ENCODE assay signal across 8 worm cellular contexts in genomic region chrX:5764739-5765138, ce11.
TF ChIP-seq lines count a peak whose summit lies in the region.

No protein-coding gene starts in this region.

TF ChIP-seq in whole organism, L1 larva, 84 proteins besides CTCF, POLR2A, EP300 and RAD21:
- TF ChIP-seq mep-1 (tag; optimal IDR thresholded peaks at IDR 0.05; lab: Kevin White, UChicago) (peak; percentile 49), nhr-19 (GFP tag; conservative IDR thresholded peaks at IDR 0.05; lab: Robert Waterston, UW) (no peak), dsc-1 (tag; optimal IDR thresholded peaks at IDR 0.05; lab: Kevin White, UChicago) (peak; percentile 53), nhr-11 (tag; optimal IDR thresholded peaks at IDR 0.05; lab: Kevin White, UChicago) (no peak), nhr-84 (tag; optimal IDR thresholded peaks at IDR 0.05; lab: Kevin White, UChicago) (no peak), sptf-1 (tag; optimal IDR thresholded peaks at IDR 0.05; lab: Kevin White, UChicago) (no peak), aly-2 (tag; optimal IDR thresholded peaks at IDR 0.05; lab: Kevin White, UChicago) (no peak), blmp-1 (tag; optimal IDR thresholded peaks at IDR 0.05; lab: Kevin White, UChicago) (peak; percentile 18), fkh-10 (GFP tag; optimal IDR thresholded peaks at IDR 0.05; lab: Kevin White, UChicago) (no peak), lin-14 (GFP tag; optimal IDR thresholded peaks at IDR 0.05; lab: Kevin White, UChicago) (peak; percentile 49)

TF ChIP-seq in whole organism, L2 larva, 48 proteins besides CTCF, POLR2A, EP300 and RAD21 (continues in another document):
- TF ChIP-seq ztf-11 (tag; optimal IDR thresholded peaks at IDR 0.05; lab: Kevin White, UChicago) = no peak
- no peak for TF ChIP-seq ceh-16 (tag; optimal IDR thresholded peaks at IDR 0.05; lab: Kevin White, UChicago)
- no peak for TF ChIP-seq nhr-237 (tag; optimal IDR thresholded peaks at IDR 0.05; lab: Kevin White, UChicago)
- peak; percentile 24 for TF ChIP-seq C34F6.9 (tag; optimal IDR thresholded peaks at IDR 0.05; lab: Kevin White, UChicago)
- peak; percentile 7 for TF ChIP-seq nhr-25 (tag; optimal IDR thresholded peaks at IDR 0.05; lab: Kevin White, UChicago)
- TF ChIP-seq ztf-4 (tag; optimal IDR thresholded peaks at IDR 0.05; lab: Kevin White, UChicago) = no peak
- TF ChIP-seq nhr-77 (tag; optimal IDR thresholded peaks at IDR 0.05; lab: Kevin White, UChicago) = no peak
- TF ChIP-seq unc-55 (GFP tag; optimal IDR thresholded peaks at IDR 0.05; lab: Kevin White, UChicago) = peak; percentile 53
- TF ChIP-seq alr-1 (tag; optimal IDR thresholded peaks at IDR 0.05; lab: Kevin White, UChicago) = no peak
- no peak for TF ChIP-seq gmeb-1 (tag; optimal IDR thresholded peaks at IDR 0.05; lab: Kevin White, UChicago)
- TF ChIP-seq lin-11 (tag; optimal IDR thresholded peaks at IDR 0.05; lab: Kevin White, UChicago) = no peak
- no peak for TF ChIP-seq mdl-1 (tag; optimal IDR thresholded peaks at IDR 0.05; lab: Kevin White, UChicago)

TF ChIP-seq in whole organism, L3 larva, 47 proteins besides CTCF, POLR2A, EP300 and RAD21:
- TF ChIP-seq egl-5 (tag; optimal IDR thresholded peaks at IDR 0.05; lab: Kevin White, UChicago) (peak; percentile 10), nhr-76 (tag; optimal IDR thresholded peaks at IDR 0.05; lab: Kevin White, UChicago) (no peak), nhr-23 (tag; optimal IDR thresholded peaks at IDR 0.05; lab: Kevin White, UChicago) (peak; percentile 57), nhr-25 (tag; optimal IDR thresholded peaks at IDR 0.05; lab: Kevin White, UChicago) (peak; percentile 2), hmg-11 (tag; optimal IDR thresholded peaks at IDR 0.05; lab: Kevin White, UChicago) (peak; percentile 84), egl-27 (tag; optimal IDR thresholded peaks at IDR 0.05; lab: Kevin White, UChicago) (no peak), nfya-1 (tag; optimal IDR thresholded peaks at IDR 0.05; lab: Kevin White, UChicago; ENCODE audit: insufficient read depth) (peak; percentile 36), zag-1 (tag; optimal IDR thresholded peaks at IDR 0.05; lab: Kevin White, UChicago) (no peak), pha-4 (tag; optimal IDR thresholded peaks at IDR 0.05; lab: Kevin White, UChicago) (peak; percentile 2)
TF ChIP-seq in whole organism, L3 larva: peak in this region for 6.

TF ChIP-seq in whole organism, L4 larva, 104 proteins besides CTCF, POLR2A, EP300 and RAD21 (continues in another document):
- no peak for TF ChIP-seq lin-13 (GFP tag; optimal IDR thresholded peaks at IDR 0.05; lab: Kevin White, UChicago)
- TF ChIP-seq F49E8.2 (tag; optimal IDR thresholded peaks at IDR 0.05; lab: Kevin White, UChicago; ENCODE audit: borderline replicate concordance) = no peak
- TF ChIP-seq nhr-48 (tag; optimal IDR thresholded peaks at IDR 0.05; lab: Kevin White, UChicago) = no peak
- TF ChIP-seq pqm-1 (tag; optimal IDR thresholded peaks at IDR 0.05; lab: Kevin White, UChicago) = no peak
- no peak for TF ChIP-seq D1046.2 (GFP tag; IDR thresholded peaks at IDR 0.05; lab: Robert Waterston, UW)
- no peak for TF ChIP-seq unc-39 (tag; optimal IDR thresholded peaks at IDR 0.05; lab: Kevin White, UChicago)
- TF ChIP-seq daf-16 (GFP tag; optimal IDR thresholded peaks at IDR 0.05; lab: Kevin White, UChicago) = no peak
- no peak for TF ChIP-seq daf-16 (tag; optimal IDR thresholded peaks at IDR 0.05; lab: Kevin White, UChicago)
- TF ChIP-seq sdz-12 (GFP tag; optimal IDR thresholded peaks at IDR 0.05; lab: Kevin White, UChicago) = no peak
- no peak for TF ChIP-seq aha-1 (tag; lab: Kevin White, UChicago)
- TF ChIP-seq unc-62 (GFP tag; optimal IDR thresholded peaks at IDR 0.05 in 1 of 2; lab: Kevin White, UChicago) = peak in 1 of 2 experiments; percentile 82
- no peak for TF ChIP-seq unc-62 (tag; optimal IDR thresholded peaks at IDR 0.05; lab: Kevin White, UChicago)
- TF ChIP-seq arid-1 (GFP tag; conservative IDR thresholded peaks at IDR 0.05; lab: Robert Waterston, UW) = no peak

TF ChIP-seq in whole organism, early embryonic, 17 proteins besides CTCF, POLR2A, EP300 and RAD21:
- TF ChIP-seq scrt-1 (GFP tag; IDR thresholded peaks at IDR 0.05; lab: Robert Waterston, UW) = no peak
- TF ChIP-seq tbx-11 (GFP tag; IDR thresholded peaks at IDR 0.05; lab: Robert Waterston, UW) = no peak
- peak; percentile 70 for TF ChIP-seq hmg-4 (GFP tag; optimal IDR thresholded peaks at IDR 0.05; lab: Kevin White, UChicago)
- TF ChIP-seq pes-1 (GFP tag; IDR thresholded peaks at IDR 0.05; lab: Robert Waterston, UW) = peak; percentile 24; the same call in 1 of the 2 replicates
- peak; percentile 50 for TF ChIP-seq aly-1 (tag; optimal IDR thresholded peaks at IDR 0.05; lab: Kevin White, UChicago)
TF ChIP-seq in whole organism, early embryonic: peak in this region for 3.

TF ChIP-seq in whole organism, late embryonic, 69 proteins besides CTCF, POLR2A, EP300 and RAD21 (continues in another document):
- TF ChIP-seq lim-6 (tag; optimal IDR thresholded peaks at IDR 0.05; lab: Kevin White, UChicago) (no peak), eyg-1 (tag; optimal IDR thresholded peaks at IDR 0.05; lab: Kevin White, UChicago) (no peak), nhr-11 (tag; optimal IDR thresholded peaks at IDR 0.05; lab: Kevin White, UChicago) (no peak), elt-2 (tag; optimal IDR thresholded peaks at IDR 0.05; lab: Kevin White, UChicago) (no peak), odd-2 (tag; optimal IDR thresholded peaks at IDR 0.05; lab: Kevin White, UChicago) (no peak), ceh-30 (tag; optimal IDR thresholded peaks at IDR 0.05; lab: Kevin White, UChicago) (no peak), ceh-2 (tag; optimal IDR thresholded peaks at IDR 0.05; lab: Kevin White, UChicago) (no peak), unc-42 (tag; optimal IDR thresholded peaks at IDR 0.05; lab: Kevin White, UChicago) (peak; percentile 23), C38D4.7 (GFP tag; optimal IDR thresholded peaks at IDR 0.05; lab: Kevin White, UChicago) (no peak), pros-1 (tag; optimal IDR thresholded peaks at IDR 0.05; lab: Kevin White, UChicago) (no peak), pax-1 (tag; optimal IDR thresholded peaks at IDR 0.05; lab: Kevin White, UChicago) (no peak), dve-1 (tag; optimal IDR thresholded peaks at IDR 0.05; lab: Kevin White, UChicago) (no peak), tbx-2 (tag; optimal IDR thresholded peaks at IDR 0.05; lab: Kevin White, UChicago) (peak; percentile 42), tbx-7 (tag; optimal IDR thresholded peaks at IDR 0.05; lab: Kevin White, UChicago) (no peak), ahr-1 (tag; optimal IDR thresholded peaks at IDR 0.05; lab: Kevin White, UChicago) (no peak), dmd-4 (tag; optimal IDR thresholded peaks at IDR 0.05; lab: Kevin White, UChicago; ENCODE audit: borderline replicate concordance) (no peak), che-1 (tag; optimal IDR thresholded peaks at IDR 0.05; lab: Kevin White, UChicago) (no peak)

TF ChIP-seq in whole organism, mixed stage, embryonic, 35 proteins besides CTCF, POLR2A, EP300 and RAD21 (continues in another document):
- no peak for TF ChIP-seq ztf-11 (tag; optimal IDR thresholded peaks at IDR 0.05; lab: Kevin White, UChicago)
- TF ChIP-seq nhr-12 (tag; optimal IDR thresholded peaks at IDR 0.05; lab: Kevin White, UChicago) = no peak
- no peak for TF ChIP-seq sptf-1 (tag; optimal IDR thresholded peaks at IDR 0.05; lab: Kevin White, UChicago)
- no peak for TF ChIP-seq elt-1 (tag; optimal IDR thresholded peaks at IDR 0.05; lab: Kevin White, UChicago; ENCODE audit: borderline replicate concordance, insufficient read depth)
- TF ChIP-seq unc-120 (tag; optimal IDR thresholded peaks at IDR 0.05; lab: Kevin White, UChicago; ENCODE audit: poor library complexity, severe bottlenecking) = no peak
- peak; percentile 73 for TF ChIP-seq mls-2 (tag; optimal IDR thresholded peaks at IDR 0.05; lab: Kevin White, UChicago)
- TF ChIP-seq drap-1 (GFP tag; optimal IDR thresholded peaks at IDR 0.05; lab: Kevin White, UChicago) = peak; percentile 19
- TF ChIP-seq ceh-83 (GFP tag; optimal IDR thresholded peaks at IDR 0.05; lab: Kevin White, UChicago) = no peak
- TF ChIP-seq unc-62 (GFP tag; optimal IDR thresholded peaks at IDR 0.05; lab: Kevin White, UChicago) = peak; percentile 39
- no peak for TF ChIP-seq blmp-1 (tag; optimal IDR thresholded peaks at IDR 0.05; lab: Kevin White, UChicago)
- TF ChIP-seq ceh-39 (tag; optimal IDR thresholded peaks at IDR 0.05; lab: Kevin White, UChicago) = no peak
- no peak for TF ChIP-seq unc-39 (tag; optimal IDR thresholded peaks at IDR 0.05; lab: Kevin White, UChicago)
- TF ChIP-seq mab-5 (tag; optimal IDR thresholded peaks at IDR 0.05; lab: Kevin White, UChicago) = no peak
- no peak for TF ChIP-seq nhr-28 (tag; optimal IDR thresholded peaks at IDR 0.05; lab: Kevin White, UChicago)
- TF ChIP-seq hlh-1 (tag; optimal IDR thresholded peaks at IDR 0.05; lab: Kevin White, UChicago) = no peak
- no peak for TF ChIP-seq lsy-2 (tag; optimal IDR thresholded peaks at IDR 0.05; lab: Kevin White, UChicago)
- no peak for TF ChIP-seq lin-32 (GFP tag; optimal IDR thresholded peaks at IDR 0.05; lab: Kevin White, UChicago)

TF ChIP-seq in whole organism, young adult, 124 proteins besides CTCF, POLR2A, EP300 and RAD21:
- TF ChIP-seq F23B12.7 (tag; optimal IDR thresholded peaks at IDR 0.05; lab: Kevin White, UChicago; ENCODE audit: insufficient read depth) (no peak), hmg-1.2 (GFP tag; IDR thresholded peaks at IDR 0.05; lab: Robert Waterston, UW) (peak; percentile 50; the same call in 1 of the 2 replicates), rec-8 (tag; optimal IDR thresholded peaks at IDR 0.05; lab: Kevin White, UChicago) (no peak), K12H6.12 (tag; optimal IDR thresholded peaks at IDR 0.05; lab: Kevin White, UChicago) (peak; percentile 4), T26A5.8 (tag; optimal IDR thresholded peaks at IDR 0.05; lab: Kevin White, UChicago) (no peak), F33H1.4 (GFP tag; IDR thresholded peaks at IDR 0.05; lab: Robert Waterston, UW) (no peak), ztf-22 (GFP tag; optimal IDR thresholded peaks at IDR 0.05; lab: Kevin White, UChicago) (no peak)
